Fruit fly (Drosophila melanogaster) whole organism: ENCODE data around the gene CG11349.

ENCODE experiments used
- CG8478 ChIP-seq: fragments of >200 bp; optimal IDR thresholded peaks from 2 replicates; lab custom pipeline; 2018; ENCODE audit warnings: inconsistent platforms
- Dll ChIP-seq: fragments of >200 bp; optimal IDR thresholded peaks from 2 replicates; lab custom pipeline; 2017
- EcR ChIP-seq, 2 experiments: fragments of >200 bp; optimal IDR thresholded peaks; 2 replicates each; lab custom pipeline; 2017; ENCODE audit warnings: missing biosample characterization in 2 of 2, missing genetic modification characterization in 2 of 2, missing genetic modification reagents in 2 of 2
- pan ChIP-seq: fragments of >200 bp; optimal IDR thresholded peaks from 2 replicates; lab custom pipeline; 2017
- psq ChIP-seq: fragments of >200 bp; optimal IDR thresholded peaks from 2 replicates; lab custom pipeline; 2017
- usp ChIP-seq: fragments of >200 bp; optimal IDR thresholded peaks from 2 replicates; lab custom pipeline; 2017; ENCODE audit warnings: missing biosample characterization, missing genetic modification characterization, mixed read lengths

Gene CG11349

DNA sequence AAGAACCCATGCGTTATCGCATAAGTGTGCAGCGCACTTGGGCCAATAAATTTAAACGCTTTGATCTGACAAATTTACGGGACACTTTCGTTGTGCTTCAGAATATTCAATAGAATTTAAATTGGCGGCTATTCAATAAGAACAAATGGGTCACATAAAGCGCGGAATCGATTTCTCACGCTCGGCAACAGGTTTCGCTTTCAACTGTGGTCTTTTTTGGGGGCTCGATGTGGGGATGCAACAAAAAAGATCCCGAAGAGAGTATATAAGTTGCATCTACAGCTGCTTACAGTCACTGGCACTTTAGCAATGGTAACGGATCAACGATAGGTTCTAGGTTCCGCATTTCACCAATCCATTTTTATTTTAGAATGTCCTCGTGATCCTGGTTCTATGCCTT is at the start of gene CG11349:
Gene CG11349 (plus strand): TSS at position 301 of the 400 bp plus-strand sequence.
- TF ChIP-seq EcR (GFP tag; optimal IDR thresholded peaks at IDR 0.05; lab: Kevin White, UChicago) (no peak), CG8478 (lab: Kevin White, UChicago) (no peak), Dll (lab: Kevin White, UChicago) (no peak), usp (GFP tag; lab: Kevin White, UChicago) (no peak), pan (lab: Kevin White, UChicago) (no peak), psq (no peak)

dm6 chr3L:4426581-4426980 is 46.3 kb upstream of the CG11349 start:
- TF ChIP-seq CG8478 (lab: Kevin White, UChicago) (no peak), Dll (lab: Kevin White, UChicago) (no peak), pan (lab: Kevin White, UChicago) (no peak), EcR (GFP tag; optimal IDR thresholded peaks at IDR 0.05; lab: Kevin White, UChicago) (no peak), usp (GFP tag; lab: Kevin White, UChicago) (no peak), psq (no peak)

dm6 chr3L:4428918-4429546 is 43.8 kb upstream of the CG11349 start, which contains the start of gene nAChRbeta1:
nAChRbeta1 (plus strand) TSS chr3L:4429349.
- TF ChIP-seq EcR (GFP tag; optimal IDR thresholded peaks at IDR 0.05; lab: Kevin White, UChicago), result no peak
- no peak for TF ChIP-seq usp (GFP tag; lab: Kevin White, UChicago)
- TF ChIP-seq CG8478 (lab: Kevin White, UChicago), result no peak
- TF ChIP-seq pan (lab: Kevin White, UChicago), result no peak

DNA sequence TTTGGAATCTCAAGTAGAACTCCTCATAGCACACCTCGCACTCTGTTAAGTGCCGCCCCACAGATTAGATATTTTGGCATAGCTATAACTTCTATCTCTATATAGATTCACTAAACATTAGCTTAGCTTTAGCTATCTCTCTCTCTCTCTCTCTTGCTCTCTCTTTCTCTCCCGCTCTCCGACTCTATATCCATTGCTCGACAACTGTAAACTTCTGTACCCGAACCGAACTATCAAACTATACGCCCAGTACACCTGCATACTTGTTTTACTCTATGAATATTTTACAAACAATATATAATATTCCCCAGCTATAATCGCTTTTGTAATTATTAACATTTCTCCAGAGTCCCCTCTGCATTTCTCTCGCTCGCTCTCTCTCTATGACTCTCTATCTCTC is 42.5 kb upstream of the CG11349 start:
- TF ChIP-seq psq (no peak), pan (lab: Kevin White, UChicago) (no peak), CG8478 (lab: Kevin White, UChicago) (no peak), usp (GFP tag; lab: Kevin White, UChicago) (no peak), EcR (GFP tag; optimal IDR thresholded peaks at IDR 0.05; lab: Kevin White, UChicago) (no peak), Dll (lab: Kevin White, UChicago) (no peak)

dm6 chr3L:4431111-4431730 is 41.6 kb upstream of the CG11349 start:
- TF ChIP-seq psq (no peak), EcR (GFP tag; optimal IDR thresholded peaks at IDR 0.05; lab: Kevin White, UChicago) (no peak), pan (lab: Kevin White, UChicago) (no peak), CG8478 (lab: Kevin White, UChicago) (no peak), Dll (lab: Kevin White, UChicago) (no peak), usp (GFP tag; lab: Kevin White, UChicago) (no peak)

DNA sequence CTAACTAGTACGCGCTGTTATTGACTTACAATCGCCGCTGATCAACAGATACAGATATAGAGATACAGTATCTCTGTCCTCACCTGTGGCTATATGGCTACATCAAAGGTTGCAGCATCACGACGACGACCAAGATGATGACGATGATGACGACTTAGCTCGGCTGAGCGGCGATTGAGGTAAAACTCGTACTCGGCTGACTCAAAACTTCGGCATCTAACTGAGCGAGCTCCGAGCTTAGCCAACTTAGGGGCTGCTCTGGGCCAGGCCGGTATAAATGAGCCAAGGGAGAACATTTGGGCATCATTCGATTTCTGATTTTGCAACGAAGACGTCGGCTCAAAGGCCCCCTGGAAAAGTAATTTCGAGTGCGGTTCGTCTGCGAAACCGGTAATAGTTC is 36.4 kb upstream of the CG11349 start, which contains the start of gene CG15021:
Gene CG15021 (plus strand): TSS at position 301 of the 400 bp plus-strand sequence.
- TF ChIP-seq Dll (lab: Kevin White, UChicago), result no peak
- no peak for TF ChIP-seq CG8478 (lab: Kevin White, UChicago)
- TF ChIP-seq psq, result no peak
- no peak for TF ChIP-seq usp (GFP tag; lab: Kevin White, UChicago)
- no peak for TF ChIP-seq pan (lab: Kevin White, UChicago)
- no peak for TF ChIP-seq EcR (GFP tag; optimal IDR thresholded peaks at IDR 0.05; lab: Kevin White, UChicago)

DNA sequence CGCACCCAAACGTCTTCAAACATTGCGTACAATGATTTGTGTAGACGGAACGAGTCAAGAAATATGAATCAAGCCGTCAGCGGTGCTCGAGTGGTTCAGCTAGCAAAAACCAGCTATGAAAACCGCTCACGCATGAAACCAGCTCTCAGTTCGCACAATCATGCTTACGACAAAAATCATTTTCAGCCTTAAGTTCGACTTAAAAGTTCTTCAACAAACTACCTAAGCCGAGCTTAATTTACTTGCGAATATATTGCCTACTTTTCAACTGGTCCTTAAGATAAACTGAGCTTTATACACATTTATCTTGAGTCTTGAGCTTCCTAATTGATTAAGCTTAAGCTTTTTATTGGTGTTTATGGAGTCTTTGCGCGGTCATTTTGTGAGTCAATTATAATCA is 32.7 kb upstream of the CG11349 start:
- TF ChIP-seq psq, result no peak
- no peak for TF ChIP-seq CG8478 (lab: Kevin White, UChicago)
- no peak for TF ChIP-seq Dll (lab: Kevin White, UChicago)
- no peak for TF ChIP-seq pan (lab: Kevin White, UChicago)
- TF ChIP-seq EcR (GFP tag; optimal IDR thresholded peaks at IDR 0.05; lab: Kevin White, UChicago), result no peak
- TF ChIP-seq usp (GFP tag; lab: Kevin White, UChicago), result no peak

- TF ChIP-seq pan (lab: Kevin White, UChicago) (no peak), EcR (GFP tag; optimal IDR thresholded peaks at IDR 0.05; lab: Kevin White, UChicago) (no peak), CG8478 (lab: Kevin White, UChicago) (no peak), usp (GFP tag; lab: Kevin White, UChicago) (no peak), psq (no peak), Dll (lab: Kevin White, UChicago) (no peak)
Measured at dm6 chr3L:4442168-4442567, 30.7 kb upstream of the CG11349 start.

- no peak for TF ChIP-seq EcR (GFP tag; optimal IDR thresholded peaks at IDR 0.05; lab: Kevin White, UChicago)
- no peak for TF ChIP-seq usp (GFP tag; lab: Kevin White, UChicago)
- no peak for TF ChIP-seq CG8478 (lab: Kevin White, UChicago)
- no peak for TF ChIP-seq psq
- no peak for TF ChIP-seq pan (lab: Kevin White, UChicago)
- TF ChIP-seq Dll (lab: Kevin White, UChicago), result no peak
Measured at dm6 chr3L:4445824-4446223, 27.0 kb upstream of the CG11349 start.

- no peak for TF ChIP-seq CG8478 (lab: Kevin White, UChicago)
- TF ChIP-seq psq, result no peak
- TF ChIP-seq pan (lab: Kevin White, UChicago), result no peak
- TF ChIP-seq EcR (GFP tag; optimal IDR thresholded peaks at IDR 0.05; lab: Kevin White, UChicago), result no peak
- no peak for TF ChIP-seq usp (GFP tag; lab: Kevin White, UChicago)
- TF ChIP-seq Dll (lab: Kevin White, UChicago), result no peak
Measured at dm6 chr3L:4446273-4446672, 26.6 kb upstream of the CG11349 start, which contains the start of gene CG12607. CG12607 (plus strand) TSS chr3L:4446573.

dm6 chr3L:4447229-4447628 is 25.6 kb upstream of the CG11349 start:
- TF ChIP-seq psq (no peak), EcR (GFP tag; optimal IDR thresholded peaks at IDR 0.05; lab: Kevin White, UChicago) (no peak), CG8478 (lab: Kevin White, UChicago) (no peak), pan (lab: Kevin White, UChicago) (no peak), Dll (lab: Kevin White, UChicago) (no peak), usp (GFP tag; lab: Kevin White, UChicago) (no peak)
